Worm (Caenorhabditis elegans): ENCODE results near the gene ttr-36.

ttr-36 gene

ce11 chrX:6536701-6537279, 26.1 kb downstream of the ttr-36 start, which contains the start of gene ilys-5:
Gene ilys-5 (minus strand): TSS chrX:6536840.
- TF ChIP-seq eor-1 (tag; optimal IDR thresholded peaks at IDR 0.05) = no peak
- peak; percentile 90 for TF ChIP-seq elt-2 (tag; optimal IDR thresholded peaks at IDR 0.05)
- TF ChIP-seq pqm-1 (tag; optimal IDR thresholded peaks at IDR 0.05) = peak; percentile 73
- TF ChIP-seq lin-15B (tag; optimal IDR thresholded peaks at IDR 0.05) = no peak
- TF ChIP-seq zag-1 (tag; optimal IDR thresholded peaks at IDR 0.05) = no peak
- no peak for TF ChIP-seq aly-2 (tag; optimal IDR thresholded peaks at IDR 0.05)

- TF ChIP-seq pqm-1 (tag; optimal IDR thresholded peaks at IDR 0.05) (peak; percentile 72), elt-2 (tag; optimal IDR thresholded peaks at IDR 0.05) (peak; percentile 88), jun-1 (tag; optimal IDR thresholded peaks at IDR 0.05) (peak; percentile 23), elt-3 (tag; optimal IDR thresholded peaks at IDR 0.05) (no peak), fkh-10 (GFP tag; optimal IDR thresholded peaks at IDR 0.05) (no peak)
These were observed 27.3 kb downstream of the ttr-36 start for ce11 chrX:6538068-6538467.

DNA sequence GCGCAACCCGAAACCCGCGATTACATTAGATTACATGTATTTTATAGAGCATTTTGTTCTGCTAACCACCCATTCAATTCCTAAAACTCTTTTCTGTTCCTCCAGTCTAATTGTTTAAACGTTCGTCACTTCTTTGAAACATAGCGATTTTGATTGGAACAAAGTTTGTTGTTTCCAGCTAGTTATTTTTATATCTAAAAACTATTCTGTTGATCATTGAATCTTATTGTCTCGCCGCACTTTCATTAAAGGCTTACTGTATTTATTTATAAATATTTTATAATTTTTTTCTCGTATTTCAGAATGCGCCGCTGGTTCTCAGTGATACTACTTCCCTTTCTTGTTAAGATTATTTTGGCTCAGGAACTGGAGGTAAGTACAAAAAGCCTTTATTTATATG, 32.0 kb downstream of the ttr-36 start, which contains the start of gene T14E8.2:
Gene T14E8.2, plus strand, starts transcription at position 301 of the 400 bp plus-strand sequence.
- TF ChIP-seq ceh-9 (tag; optimal IDR thresholded peaks at IDR 0.05) (no peak), elt-3 (tag; optimal IDR thresholded peaks at IDR 0.05) (no peak), eor-1 (tag; optimal IDR thresholded peaks at IDR 0.05) (no peak), tbx-2 (tag; optimal IDR thresholded peaks at IDR 0.05) (no peak)

DNA sequence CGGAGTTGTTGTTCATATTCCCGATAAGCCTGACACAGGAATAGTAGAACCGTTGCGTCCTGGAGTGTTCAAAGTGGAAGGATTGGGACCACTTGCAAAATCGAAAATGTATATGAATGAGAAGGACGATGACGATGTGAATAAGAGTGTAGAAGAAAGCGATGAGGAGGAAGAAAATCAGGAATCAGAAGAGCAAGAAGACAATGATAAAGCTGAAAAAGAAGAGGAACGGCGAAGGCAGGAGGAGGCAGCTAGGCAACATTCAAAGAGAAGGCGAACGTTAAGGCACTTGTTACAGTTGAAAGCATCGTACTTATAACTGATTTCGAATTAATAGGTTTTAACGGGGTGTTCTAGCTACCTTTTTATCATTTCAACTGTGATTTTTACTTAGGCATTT, 32.9 kb downstream of the ttr-36 start:
- no peak for TF ChIP-seq ceh-28 (tag; optimal IDR thresholded peaks at IDR 0.05)
- TF ChIP-seq lsy-12 (tag; optimal IDR thresholded peaks at IDR 0.05) = no peak
- no peak for TF ChIP-seq ama-1 (optimal IDR thresholded peaks at IDR 0.05)

DNA sequence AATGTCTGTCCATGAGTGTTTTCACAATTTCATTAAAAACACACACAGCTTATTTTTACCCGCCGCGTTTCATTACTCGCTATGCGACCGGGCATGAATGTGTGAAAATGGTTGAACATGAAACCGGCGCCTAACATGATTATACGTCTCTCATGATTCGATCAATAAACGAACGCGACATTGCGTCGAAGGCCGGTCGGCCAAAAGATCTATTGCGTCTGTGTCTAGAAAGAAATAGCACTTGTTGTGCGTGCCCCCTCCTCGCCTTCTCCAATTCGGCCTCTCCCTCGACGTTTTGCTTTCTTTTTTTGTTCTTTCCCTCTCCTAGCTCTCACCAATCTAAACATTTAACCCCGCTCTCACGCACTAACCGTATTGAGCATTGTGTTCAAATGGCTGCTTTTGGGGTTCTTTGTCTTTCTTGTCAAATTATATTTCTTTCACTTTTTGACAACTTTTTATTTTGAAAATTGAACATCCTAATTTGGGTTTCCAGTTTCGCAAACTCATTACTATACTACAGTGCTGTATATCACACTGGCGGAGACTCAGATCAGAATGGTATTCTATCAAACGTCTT, 40.4 kb downstream of the ttr-36 start:
- TF ChIP-seq jun-1 (tag; optimal IDR thresholded peaks at IDR 0.05) (no peak), hmg-11 (tag; optimal IDR thresholded peaks at IDR 0.05) (peak; percentile 36), nhr-28 (tag; optimal IDR thresholded peaks at IDR 0.05) (no peak), nhr-23 (tag; optimal IDR thresholded peaks at IDR 0.05) (peak; percentile 20), elt-3 (tag; optimal IDR thresholded peaks at IDR 0.05) (no peak), egl-5 (tag; optimal IDR thresholded peaks at IDR 0.05) (peak; percentile 71), elt-1 (tag; optimal IDR thresholded peaks at IDR 0.05) (no peak), fkh-10 (GFP tag; optimal IDR thresholded peaks at IDR 0.05) (no peak), lsy-12 (tag; optimal IDR thresholded peaks at IDR 0.05) (no peak), nfya-1 (tag; optimal IDR thresholded peaks at IDR 0.05; ENCODE audit: insufficient read depth) (peak; percentile 16), nhr-12 (tag; optimal IDR thresholded peaks at IDR 0.05) (no peak), pqm-1 (tag; optimal IDR thresholded peaks at IDR 0.05) (no peak), pha-4 (tag; optimal IDR thresholded peaks at IDR 0.05) (peak; percentile 9), nhr-25 (tag; optimal IDR thresholded peaks at IDR 0.05) (peak; percentile 52), ceh-9 (tag; optimal IDR thresholded peaks at IDR 0.05) (no peak)

DNA sequence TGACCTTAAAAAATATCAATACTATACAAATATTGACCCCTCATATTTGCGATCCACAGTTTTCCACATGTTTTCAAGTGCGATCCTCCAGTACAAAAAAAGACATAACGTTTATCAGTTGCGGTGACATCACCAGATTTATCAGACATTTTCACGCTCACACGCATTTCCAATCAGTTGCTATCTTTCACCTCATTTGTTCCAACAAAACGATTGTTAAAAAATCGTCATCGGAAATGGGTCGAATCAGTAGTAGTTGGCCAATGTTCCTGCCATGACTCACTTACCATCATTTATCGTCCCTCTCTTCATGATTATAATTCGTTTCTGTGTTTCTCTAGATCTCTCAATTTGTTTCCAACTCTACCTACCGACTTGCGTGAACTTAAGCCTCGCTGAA, 41.0 kb downstream of the ttr-36 start:
- TF ChIP-seq lin-15B (tag; optimal IDR thresholded peaks at IDR 0.05) = no peak
- TF ChIP-seq elt-2 (tag; optimal IDR thresholded peaks at IDR 0.05) = peak; percentile 90
- TF ChIP-seq pqm-1 (tag; optimal IDR thresholded peaks at IDR 0.05) = peak; percentile 71
- TF ChIP-seq eor-1 (tag; optimal IDR thresholded peaks at IDR 0.05) = no peak
- TF ChIP-seq jun-1 (tag; optimal IDR thresholded peaks at IDR 0.05) = peak; percentile 52

- TF ChIP-seq sea-2 (GFP tag; optimal IDR thresholded peaks at IDR 0.05) = no peak
- TF ChIP-seq hmg-11 (tag; optimal IDR thresholded peaks at IDR 0.05) = peak; percentile 13
- peak; percentile 32 for TF ChIP-seq lin-39 (tag; optimal IDR thresholded peaks at IDR 0.05)
- peak; percentile 31 for TF ChIP-seq nfya-1 (tag; optimal IDR thresholded peaks at IDR 0.05; ENCODE audit: insufficient read depth)
- TF ChIP-seq nhr-237 (tag; optimal IDR thresholded peaks at IDR 0.05) = no peak
These were observed 42.1 kb downstream of the ttr-36 start, which contains the start of gene svh-2 for ce11 chrX:6552806-6553337. Gene svh-2 (plus strand): TSS chrX:6553287.

Data from whole organism, L3 larva.